Worm (Caenorhabditis elegans) whole organism, late embryonic: ENCODE results near the gene ZC506.1.

Experiments
- C08G9.2 ChIP-seq: sonication (generic microtip); optimal IDR thresholded peaks from 2 replicates; lab custom pipeline; 2016; ENCODE audit warnings: mild to moderate bottlenecking, missing genetic modification characterization, moderate library complexity, missing compliant biosample characterization
- K09A11.1 ChIP-seq: sonication (generic microtip); optimal IDR thresholded peaks from 2 replicates; lab custom pipeline; 2017; ENCODE audit warnings: antibody characterized with exemption, mild to moderate bottlenecking, missing genetic modification characterization, missing compliant biosample characterization; ENCODE audit not compliant: insufficient read depth
- ceh-14 ChIP-seq: sonication (generic microtip); optimal IDR thresholded peaks from 2 replicates; lab custom pipeline; 2016; ENCODE audit warnings: missing genotype, missing genetic modification characterization, missing compliant biosample characterization
- ceh-19 ChIP-seq: fragments of 200-800 bp; sonication (Bioruptor generic); optimal IDR thresholded peaks from 2 replicates; lab custom pipeline; 2018; ENCODE audit warnings: mild to moderate bottlenecking, missing genetic modification characterization, missing compliant biosample characterization
- ceh-24 ChIP-seq: sonication (generic microtip); optimal IDR thresholded peaks from 2 replicates; lab custom pipeline; 2016; ENCODE audit warnings: mild to moderate bottlenecking, missing genetic modification characterization, missing compliant biosample characterization
- ceh-30 ChIP-seq: fragments of 150-350 bp; optimal IDR thresholded peaks from 2 replicates; lab custom pipeline; 2014; ENCODE audit warnings: missing biosample characterization, missing genetic modification characterization
- ceh-31 ChIP-seq: sonication (generic microtip); optimal IDR thresholded peaks from 2 replicates; lab custom pipeline; 2016; ENCODE audit warnings: missing genetic modification characterization, missing compliant biosample characterization
- ceh-34 ChIP-seq: sonication (generic microtip); optimal IDR thresholded peaks from 2 replicates; lab custom pipeline; 2016; ENCODE audit warnings: mild to moderate bottlenecking, missing genetic modification characterization, missing compliant biosample characterization
- ceh-45 ChIP-seq: fragments of 200-800 bp; sonication (Bioruptor generic); IDR thresholded peaks from 2 replicates; pipeline ENCODE4 v1.3.6; 2022; ENCODE audit warnings: missing genetic modification reagents, missing genetic modification characterization, missing compliant biosample characterization
- ceh-48 ChIP-seq: sonication (generic microtip); optimal IDR thresholded peaks from 2 replicates; lab custom pipeline; 2016; ENCODE audit warnings: missing genetic modification characterization, inconsistent platforms, missing compliant biosample characterization
- ceh-9 ChIP-seq: sonication (generic microtip); optimal IDR thresholded peaks from 2 replicates; lab custom pipeline; 2016; ENCODE audit warnings: mild to moderate bottlenecking, missing genetic modification characterization, inconsistent platforms, missing compliant biosample characterization
- che-1 ChIP-seq: sonication (generic microtip); optimal IDR thresholded peaks from 2 replicates; lab custom pipeline; 2016; ENCODE audit warnings: mild to moderate bottlenecking, missing genetic modification characterization, missing compliant biosample characterization
- elt-2 ChIP-seq: sonication (generic microtip); optimal IDR thresholded peaks from 2 replicates; lab custom pipeline; 2016; ENCODE audit warnings: missing genetic modification reagents, missing genetic modification characterization, missing compliant biosample characterization
- ets-4 ChIP-seq: sonication (generic microtip); optimal IDR thresholded peaks from 2 replicates; lab custom pipeline; 2016; ENCODE audit warnings: missing genetic modification characterization, missing compliant biosample characterization
- eyg-1 ChIP-seq: sonication (generic microtip); optimal IDR thresholded peaks from 2 replicates; lab custom pipeline; 2016; ENCODE audit warnings: missing genotype, missing genetic modification characterization, missing compliant biosample characterization
- hlh-15 ChIP-seq: sonication (generic microtip); optimal IDR thresholded peaks from 2 replicates; lab custom pipeline; 2016; ENCODE audit warnings: missing genetic modification characterization, missing compliant biosample characterization
- hlh-30 ChIP-seq: sonication (generic microtip); optimal IDR thresholded peaks from 2 replicates; lab custom pipeline; 2017; ENCODE audit warnings: antibody characterized with exemption, missing genetic modification characterization, missing compliant biosample characterization; ENCODE audit not compliant: insufficient read depth
- hlh-8 ChIP-seq: sonication (generic microtip); optimal IDR thresholded peaks from 2 replicates; lab custom pipeline; 2016; ENCODE audit warnings: missing genotype, missing genetic modification characterization, missing compliant biosample characterization
- lim-6 ChIP-seq: sonication (generic microtip); optimal IDR thresholded peaks from 2 replicates; lab custom pipeline; 2016; ENCODE audit warnings: missing genetic modification characterization, missing compliant biosample characterization
- madf-2 ChIP-seq: sonication (generic microtip); optimal IDR thresholded peaks from 2 replicates; lab custom pipeline; 2017; ENCODE audit warnings: missing genetic modification characterization, missing compliant biosample characterization
- mec-3 ChIP-seq: sonication (generic microtip); optimal IDR thresholded peaks from 2 replicates; lab custom pipeline; 2016; ENCODE audit warnings: borderline replicate concordance, missing genetic modification characterization, missing compliant biosample characterization
- nfya-1 ChIP-seq: sonication (generic microtip); optimal IDR thresholded peaks from 2 replicates; lab custom pipeline; 2017; ENCODE audit warnings: missing genetic modification characterization, mild to moderate bottlenecking, missing compliant biosample characterization, antibody characterized with exemption, moderate library complexity
- nhr-11 ChIP-seq: fragments of 150-350 bp; optimal IDR thresholded peaks from 2 replicates; lab custom pipeline; 2014; ENCODE audit warnings: missing biosample characterization, missing genetic modification characterization
- nhr-232 ChIP-seq: sonication (generic microtip); optimal IDR thresholded peaks from 2 replicates; lab custom pipeline; 2016; ENCODE audit warnings: missing genetic modification characterization, missing compliant biosample characterization
- odd-2 ChIP-seq: sonication (generic microtip); optimal IDR thresholded peaks from 2 replicates; lab custom pipeline; 2017; ENCODE audit warnings: antibody characterized with exemption, mild to moderate bottlenecking, missing genetic modification characterization, missing compliant biosample characterization
- pag-3 ChIP-seq: sonication (generic microtip); optimal IDR thresholded peaks from 2 replicates; lab custom pipeline; 2016; ENCODE audit warnings: missing compliant biosample characterization, missing genetic modification characterization, borderline replicate concordance
- pax-1 ChIP-seq: fragments of 150-350 bp; optimal IDR thresholded peaks from 2 replicates; lab custom pipeline; 2014; ENCODE audit warnings: missing biosample characterization, missing genetic modification characterization
- pha-2 ChIP-seq: sonication (generic microtip); optimal IDR thresholded peaks from 2 replicates; lab custom pipeline; 2017; ENCODE audit warnings: mild to moderate bottlenecking, missing genetic modification characterization, missing compliant biosample characterization
- pros-1 ChIP-seq: fragments of 150-350 bp; optimal IDR thresholded peaks from 2 replicates; lab custom pipeline; 2014; ENCODE audit warnings: missing biosample characterization, missing genetic modification reagents, missing genetic modification characterization
- ref-2 ChIP-seq: sonication (generic microtip); optimal IDR thresholded peaks from 2 replicates; lab custom pipeline; 2016; ENCODE audit warnings: missing genetic modification characterization, missing compliant biosample characterization
- rnt-1 ChIP-seq: sonication (generic microtip); optimal IDR thresholded peaks from 2 replicates; lab custom pipeline; 2016; ENCODE audit warnings: missing genetic modification characterization, missing compliant biosample characterization
- sox-2 ChIP-seq: fragments of 200-800 bp; sonication (Bioruptor generic); IDR thresholded peaks from 2 replicates; pipeline ENCODE4 v1.3.6; 2022; ENCODE audit warnings: missing genetic modification reagents, missing genetic modification characterization, missing compliant biosample characterization
- syd-9 ChIP-seq: sonication (generic microtip); optimal IDR thresholded peaks from 2 replicates; lab custom pipeline; 2016; ENCODE audit warnings: mild to moderate bottlenecking, missing genetic modification characterization, moderate library complexity, missing compliant biosample characterization
- ttx-3 ChIP-seq: sonication (generic microtip); optimal IDR thresholded peaks from 2 replicates; lab custom pipeline; 2016; ENCODE audit warnings: missing genetic modification reagents, missing genetic modification characterization, missing compliant biosample characterization
- unc-42 ChIP-seq: sonication (generic microtip); optimal IDR thresholded peaks from 2 replicates; lab custom pipeline; 2016; ENCODE audit warnings: missing genotype, missing genetic modification characterization, missing compliant biosample characterization
- zip-5 ChIP-seq: sonication (generic microtip); optimal IDR thresholded peaks from 2 replicates; lab custom pipeline; 2016; ENCODE audit warnings: missing genetic modification characterization, missing compliant biosample characterization
- ztf-16 ChIP-seq: sonication (generic microtip); optimal IDR thresholded peaks from 2 replicates; lab custom pipeline; 2017; ENCODE audit warnings: missing genetic modification characterization, missing compliant biosample characterization

The ZC506.1 gene

ce11 chrX:9954483-9955041 is 4.2 kb upstream of the ZC506.1 start, which contains the start of gene cysl-1:
TSS of gene cysl-1 (minus strand) at chrX:9954533.
- peak; percentile 47 for TF ChIP-seq unc-42 (tag; lab: Kevin White, UChicago)
- peak; percentile 9 for TF ChIP-seq nfya-1
- TF ChIP-seq ets-4 (tag; lab: Kevin White, UChicago) = no peak
- no peak for TF ChIP-seq ztf-16 (tag; lab: Kevin White, UChicago)
- peak; percentile 29 for TF ChIP-seq elt-2 (tag; lab: Kevin White, UChicago)
- TF ChIP-seq hlh-30 = no peak
- TF ChIP-seq rnt-1 = peak; percentile 21

DNA sequence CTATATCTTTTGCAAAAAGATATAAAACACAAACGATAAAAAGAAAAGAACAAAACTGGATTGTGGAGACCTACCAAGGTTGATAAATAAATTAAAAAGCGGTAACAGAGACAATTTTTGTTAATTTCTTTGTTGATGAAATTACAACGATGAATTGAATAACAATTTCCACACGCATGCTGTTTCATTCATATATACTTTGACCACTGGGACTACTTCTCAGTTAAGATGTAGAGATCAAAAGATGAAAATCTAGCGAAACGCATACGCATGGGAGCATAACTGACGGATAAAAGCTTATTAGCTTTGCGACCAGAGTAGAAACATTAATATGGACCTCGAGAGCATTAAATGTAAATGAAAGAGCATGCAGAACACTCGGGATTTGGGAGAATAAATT is 2.7 kb upstream of the ZC506.1 start:
- TF ChIP-seq ceh-14 (tag; lab: Kevin White, UChicago) (peak; percentile 54), ceh-19 (no peak), unc-42 (tag; lab: Kevin White, UChicago) (peak; percentile 52), nhr-11 (tag; lab: Kevin White, UChicago) (no peak), pros-1 (tag; lab: Kevin White, UChicago) (no peak)

DNA sequence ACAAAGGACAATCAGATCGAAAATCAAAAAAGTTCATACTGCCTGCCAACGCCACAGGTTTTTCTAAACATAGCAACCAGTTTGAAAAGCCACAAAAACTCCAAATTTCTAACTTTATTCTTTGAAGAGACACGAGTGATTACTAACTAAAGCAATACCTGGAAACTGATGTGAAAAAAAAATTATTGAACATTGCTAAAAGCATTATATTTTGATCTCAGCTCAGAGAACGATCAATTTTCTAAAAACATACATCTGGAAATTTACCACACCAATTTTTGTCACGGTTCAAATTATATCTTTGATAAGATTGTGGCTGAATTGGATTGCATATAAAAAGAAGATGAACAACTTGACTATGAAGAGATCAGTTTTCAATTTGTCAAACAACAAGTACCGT is 1.3 kb upstream of the ZC506.1 start:
- TF ChIP-seq syd-9 (tag; lab: Kevin White, UChicago) = no peak
- TF ChIP-seq eyg-1 (tag; lab: Kevin White, UChicago) = no peak
- no peak for TF ChIP-seq ceh-30 (tag; lab: Kevin White, UChicago)
- TF ChIP-seq K09A11.1 (tag; lab: Kevin White, UChicago) = no peak
- TF ChIP-seq hlh-15 = no peak
- no peak for TF ChIP-seq ztf-16 (tag; lab: Kevin White, UChicago)
- TF ChIP-seq hlh-8 (tag; lab: Kevin White, UChicago) = no peak
- no peak for TF ChIP-seq madf-2 (tag; lab: Kevin White, UChicago)
- no peak for TF ChIP-seq sox-2 (GFP tag; lab: Robert Waterston, UW)
- no peak for TF ChIP-seq ref-2
- no peak for TF ChIP-seq ceh-9 (tag; lab: Kevin White, UChicago)
- no peak for TF ChIP-seq pha-2 (tag; lab: Kevin White, UChicago)
- no peak for TF ChIP-seq lim-6 (tag; lab: Kevin White, UChicago)
- no peak for TF ChIP-seq ceh-48
- TF ChIP-seq ceh-45 (GFP tag; lab: Robert Waterston, UW) = no peak
- no peak for TF ChIP-seq zip-5
- TF ChIP-seq, all 69 proteins: peak for 0

DNA sequence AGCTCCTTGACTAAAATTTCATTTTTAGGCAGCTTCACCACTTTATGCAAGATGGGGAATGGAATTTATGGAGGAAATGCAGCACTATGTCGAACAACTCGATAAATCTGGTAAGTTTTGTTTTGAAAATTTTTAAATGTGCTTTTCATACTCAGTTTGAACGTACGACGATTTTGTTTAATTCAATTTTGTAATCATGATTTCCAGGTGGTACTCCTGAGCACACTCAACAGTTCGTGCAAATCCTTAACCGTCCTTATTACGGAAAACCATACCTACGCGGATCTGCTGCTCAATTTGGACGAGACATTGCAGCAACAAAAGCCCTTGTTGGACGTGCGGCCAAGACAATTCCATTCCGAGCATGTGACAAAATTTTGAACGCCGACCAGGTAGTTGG is 3.8 kb downstream of the ZC506.1 start:
- TF ChIP-seq ceh-31 (tag; lab: Kevin White, UChicago) (no peak), che-1 (no peak), nhr-232 (tag; lab: Kevin White, UChicago) (no peak), ceh-45 (GFP tag; lab: Robert Waterston, UW) (no peak), ceh-24 (tag; lab: Kevin White, UChicago) (no peak), ceh-34 (no peak), rnt-1 (no peak), unc-42 (tag; lab: Kevin White, UChicago) (no peak), pax-1 (no peak), nfya-1 (no peak), C08G9.2 (tag; lab: Kevin White, UChicago) (no peak), ceh-19 (no peak), odd-2 (no peak), mec-3 (no peak)

DNA sequence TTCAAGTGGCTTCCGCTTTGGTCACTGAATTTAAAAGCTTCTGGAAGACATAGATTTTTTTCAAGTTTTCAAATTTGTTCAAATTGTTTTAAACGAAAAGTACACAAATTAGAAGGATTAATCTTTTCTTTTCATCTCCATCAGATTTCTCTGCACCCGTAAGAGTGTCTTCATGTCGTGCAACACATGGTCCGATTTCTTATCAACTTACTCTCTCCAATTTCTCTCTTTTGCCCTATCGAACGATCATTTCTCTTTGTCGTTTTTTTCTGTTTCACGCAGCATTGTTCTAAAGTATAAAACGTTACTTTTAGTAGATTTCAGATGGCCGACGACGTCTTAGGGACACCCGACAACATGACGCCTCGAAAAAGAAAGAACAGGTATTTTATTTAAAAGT is 6.5 kb downstream of the ZC506.1 start, which contains the start of gene pssy-1:
Gene pssy-1, plus strand, starts transcription at position 318 of the 400 bp plus-strand sequence.
- TF ChIP-seq ttx-3 (tag; lab: Kevin White, UChicago) (no peak), ceh-14 (tag; lab: Kevin White, UChicago) (no peak), pag-3 (no peak), nhr-11 (tag; lab: Kevin White, UChicago) (no peak)
